Fruit fly (Drosophila melanogaster) whole organism, prepupa: ENCODE measurements around the gene Golgin104.

Source experiments
- CG11294 ChIP-seq: fragments of 200-800 bp; sonication (Bioruptor generic); IDR thresholded peaks from 2 replicates; pipeline ENCODE4 v1.3.6; 2022; ENCODE audit warnings: missing biosample characterization, missing genetic modification characterization
- CG11902 ChIP-seq: fragments of 200-800 bp; sonication (Bioruptor generic); optimal IDR thresholded peaks from 3 replicates; lab custom pipeline; 2016; ENCODE audit warnings: missing biosample characterization, missing genetic modification characterization
- CG15336 ChIP-seq: fragments of 200-800 bp; sonication (Bioruptor generic); IDR thresholded peaks from 2 replicates; pipeline ENCODE4 v1.3.6; 2022; ENCODE audit warnings: missing biosample characterization, missing genetic modification characterization
- CG31627 ChIP-seq: fragments of 200-800 bp; sonication (Bioruptor generic); optimal IDR thresholded peaks from 3 replicates; lab custom pipeline; 2016; ENCODE audit warnings: missing biosample characterization, missing genetic modification characterization
- CG3919 ChIP-seq: fragments of 200-800 bp; sonication (Bioruptor generic); optimal IDR thresholded peaks from 3 replicates; lab custom pipeline; 2016; ENCODE audit warnings: missing biosample characterization, missing genetic modification characterization
- CG4318 ChIP-seq: fragments of 200-800 bp; sonication (Bioruptor generic); optimal IDR thresholded peaks from 3 replicates; lab custom pipeline; 2017; ENCODE audit warnings: missing biosample characterization, mild to moderate bottlenecking, missing genetic modification characterization
- CG6792 ChIP-seq: fragments of 200-800 bp; sonication (Bioruptor generic); optimal IDR thresholded peaks from 3 replicates; lab custom pipeline; 2016; ENCODE audit warnings: missing biosample characterization, missing genetic modification characterization
- CG6808 ChIP-seq: fragments of 200-800 bp; sonication (Bioruptor generic); optimal IDR thresholded peaks from 3 replicates; lab custom pipeline; 2017; ENCODE audit warnings: missing biosample characterization, missing genetic modification characterization, mild to moderate bottlenecking, moderate library complexity, missing genetic modification reagents
- CG6854 ChIP-seq: fragments of 200-800 bp; sonication (Bioruptor generic); optimal IDR thresholded peaks from 2 replicates; lab custom pipeline; 2017; ENCODE audit warnings: missing biosample characterization, mild to moderate bottlenecking, missing genetic modification characterization
- CG8319 ChIP-seq: fragments of 200-800 bp; sonication (Bioruptor generic); optimal IDR thresholded peaks from 3 replicates; lab custom pipeline; 2016; ENCODE audit warnings: missing biosample characterization, missing genetic modification characterization
- CG9139 ChIP-seq: fragments of 200-800 bp; sonication (Bioruptor generic); optimal IDR thresholded peaks from 3 replicates; lab custom pipeline; 2017; ENCODE audit warnings: missing biosample characterization, mild to moderate bottlenecking, missing genetic modification characterization
- Eip75B ChIP-seq: fragments of 200-800 bp; sonication (Bioruptor generic); optimal IDR thresholded peaks from 3 replicates; lab custom pipeline; 2016; ENCODE audit warnings: missing biosample characterization, missing genetic modification characterization
- Eip78C ChIP-seq: fragments of 200-800 bp; sonication (Bioruptor generic); peaks from one replicate; lab custom pipeline; 2016; ENCODE audit warnings: missing biosample characterization, missing genetic modification characterization
- Ets21C ChIP-seq: fragments of 200-800 bp; sonication (Bioruptor generic); optimal IDR thresholded peaks from 3 replicates; lab custom pipeline; 2016; ENCODE audit warnings: missing biosample characterization, missing genetic modification characterization
- Ets96B ChIP-seq: fragments of 200-800 bp; optimal IDR thresholded peaks from 2 replicates; lab custom pipeline; 2019; ENCODE audit warnings: missing biosample characterization, mild to moderate bottlenecking, missing genetic modification characterization, moderate library complexity
- Gug ChIP-seq: fragments of 200-800 bp; sonication (Bioruptor generic); IDR thresholded peaks from 2 replicates; pipeline ENCODE4 v1.3.6; 2022; ENCODE audit warnings: missing biosample characterization, missing genetic modification characterization
- Hr38 ChIP-seq: sonication (Bioruptor generic); optimal IDR thresholded peaks from 2 replicates; lab custom pipeline; 2016; ENCODE audit warnings: missing biosample characterization, missing genetic modification characterization
- Hr39 ChIP-seq: fragments of 200-800 bp; sonication (Bioruptor generic); optimal IDR thresholded peaks from 2 replicates; lab custom pipeline; 2016; ENCODE audit warnings: missing biosample characterization, missing genetic modification characterization
- Lpt ChIP-seq: fragments of 200-800 bp; sonication (Bioruptor generic); optimal IDR thresholded peaks from 3 replicates; lab custom pipeline; 2016; ENCODE audit warnings: missing biosample characterization, missing genetic modification characterization
- Smox ChIP-seq: fragments of 200-800 bp; sonication (Bioruptor generic); optimal IDR thresholded peaks from 3 replicates; lab custom pipeline; 2016; ENCODE audit warnings: missing biosample characterization, missing genetic modification characterization
- Sox102F ChIP-seq: fragments of 200-800 bp; sonication (Bioruptor generic); optimal IDR thresholded peaks from 2 replicates; lab custom pipeline; 2016; ENCODE audit warnings: missing biosample characterization, mild to moderate bottlenecking, missing genetic modification characterization
- Sox15 ChIP-seq: fragments of 200-800 bp; sonication (Bioruptor generic); optimal IDR thresholded peaks from 3 replicates; lab custom pipeline; 2016; ENCODE audit warnings: missing biosample characterization, missing genetic modification characterization
- achi ChIP-seq: fragments of 200-800 bp; sonication (Bioruptor generic); optimal IDR thresholded peaks from 3 replicates; lab custom pipeline; 2016; ENCODE audit warnings: missing biosample characterization, missing genetic modification characterization
- cyc ChIP-seq: fragments of 200-800 bp; sonication (Bioruptor generic); optimal IDR thresholded peaks from 3 replicates; lab custom pipeline; 2016; ENCODE audit warnings: missing biosample characterization, missing genetic modification characterization
- dac ChIP-seq: fragments of 200-800 bp; sonication (Bioruptor generic); optimal IDR thresholded peaks from 2 replicates; lab custom pipeline; 2017; ENCODE audit warnings: missing biosample characterization, mild to moderate bottlenecking, missing genetic modification characterization
- dsx ChIP-seq: fragments of 200-800 bp; optimal IDR thresholded peaks from 3 replicates; lab custom pipeline; 2019; ENCODE audit warnings: missing biosample characterization, mild to moderate bottlenecking, missing genetic modification characterization, moderate library complexity; ENCODE audit not compliant: poor library complexity, severe bottlenecking
- eg ChIP-seq: fragments of 200-800 bp; sonication (Bioruptor generic); IDR thresholded peaks from 3 replicates; pipeline ENCODE4 v1.3.6; 2022; ENCODE audit warnings: missing biosample characterization, missing genetic modification characterization
- esn ChIP-seq: fragments of 200-800 bp; sonication (Bioruptor generic); optimal IDR thresholded peaks from 2 replicates; lab custom pipeline; 2016; ENCODE audit warnings: missing biosample characterization, mild to moderate bottlenecking, missing genetic modification characterization, moderate library complexity
- fd59A ChIP-seq: fragments of 200-800 bp; sonication (Bioruptor generic); optimal IDR thresholded peaks from 2 replicates; lab custom pipeline; 2017; ENCODE audit warnings: missing biosample characterization, mild to moderate bottlenecking, missing genetic modification characterization, missing genetic modification reagents
- fd85E ChIP-seq: fragments of 200-800 bp; sonication (Bioruptor generic); optimal IDR thresholded peaks from 3 replicates; lab custom pipeline; 2016; ENCODE audit warnings: missing biosample characterization, missing genetic modification characterization
- salr ChIP-seq, 2 experiments: fragments of 200-800 bp; sonication (Bioruptor generic); optimal IDR thresholded peaks; 3 replicates each; lab custom pipeline; 2016 to 2018; ENCODE audit warnings: missing biosample characterization in 2 of 2, missing genetic modification characterization in 2 of 2, mild to moderate bottlenecking in 1 of 2
- spab ChIP-seq: fragments of 200-800 bp; sonication (Bioruptor generic); optimal IDR thresholded peaks from 2 replicates; lab custom pipeline; 2017; ENCODE audit warnings: missing biosample characterization, mild to moderate bottlenecking, missing genetic modification characterization, missing genetic modification reagents
- ss ChIP-seq, 2 experiments: fragments of 200-800 bp; sonication (Bioruptor generic); optimal IDR thresholded peaks; 2 replicates in 1 of 2; 3 replicates in 1 of 2; lab custom pipeline; 2017 to 2018; ENCODE audit warnings: mild to moderate bottlenecking in 2 of 2, missing biosample characterization in 2 of 2, missing genetic modification characterization in 2 of 2, moderate library complexity in 1 of 2
- svp ChIP-seq: fragments of 200-800 bp; sonication (Bioruptor generic); peaks from one replicate; lab custom pipeline; 2016; ENCODE audit warnings: missing biosample characterization, missing genetic modification characterization
- topi ChIP-seq: fragments of 200-800 bp; sonication (Bioruptor generic); optimal IDR thresholded peaks from 3 replicates; lab custom pipeline; 2016; ENCODE audit warnings: missing biosample characterization, missing genetic modification characterization
- vri ChIP-seq: fragments of 200-800 bp; sonication (Bioruptor generic); optimal IDR thresholded peaks from 3 replicates; lab custom pipeline; 2016; ENCODE audit warnings: missing biosample characterization, mild to moderate bottlenecking, missing genetic modification characterization

Gene Golgin104

dm6 chr3L:16334876-16335275 lies 16.9 kb downstream of the Golgin104 start:
- TF ChIP-seq Eip78C (GFP tag; lab: Kevin White, UChicago) (peak; percentile 41), eg (GFP tag; lab: Robert Waterston, UW) (0 out of 3 replicates have a peak, but pooled peaks have one; percentile 32), vri (GFP tag; lab: Kevin White, UChicago) (no peak)
- TF ChIP-seq, all 60 proteins: peak for 2

dm6 chr3L:16333013-16333412 lies 18.7 kb downstream of the Golgin104 start, which contains the start of gene CG13056:
Gene CG13056 (plus strand): TSS chr3L:16333313.
- TF ChIP-seq fd59A (GFP tag; lab: Kevin White, UChicago) (no peak), Ets21C (GFP tag; lab: Kevin White, UChicago) (no peak), CG6792 (GFP tag; lab: Kevin White, UChicago) (no peak), Smox (GFP tag; lab: Kevin White, UChicago) (no peak), CG4318 (GFP tag; lab: Kevin White, UChicago) (no peak)

- TF ChIP-seq eg (GFP tag; lab: Robert Waterston, UW) (no peak), spab (GFP tag; lab: Kevin White, UChicago) (no peak), fd85E (GFP tag; lab: Kevin White, UChicago) (no peak), dsx (GFP tag; lab: Kevin White, UChicago) (no peak), svp (GFP tag; lab: Kevin White, UChicago) (no peak), Smox (GFP tag; lab: Kevin White, UChicago) (no peak), dac (no peak), Sox102F (GFP tag; lab: Kevin White, UChicago) (no peak), Eip78C (GFP tag; lab: Kevin White, UChicago) (no peak), Gug (GFP tag; lab: Robert Waterston, UW) (no peak), CG6792 (GFP tag; lab: Kevin White, UChicago) (no peak), topi (no peak)
Measured at dm6 chr3L:16331633-16332032, 20.1 kb downstream of the Golgin104 start, which contains the start of gene retinin. Gene retinin (plus strand): TSS chr3L:16331933.

- TF ChIP-seq ss (GFP tag; optimal IDR thresholded peaks at IDR 0.05; lab: Kevin White, UChicago) (no peak), Sox102F (GFP tag; lab: Kevin White, UChicago) (no peak), cyc (GFP tag; lab: Kevin White, UChicago) (no peak), Sox15 (GFP tag; lab: Kevin White, UChicago) (no peak), CG4318 (GFP tag; lab: Kevin White, UChicago) (no peak), Lpt (GFP tag; lab: Kevin White, UChicago) (no peak), Gug (GFP tag; lab: Robert Waterston, UW) (no peak), CG6854 (GFP tag; lab: Kevin White, UChicago) (no peak)
Measured at dm6 chr3L:16330740-16331139, 21.0 kb downstream of the Golgin104 start, which contains the start of gene CG33060. Gene CG33060 (plus strand): TSS chr3L:16331040.

- TF ChIP-seq CG31627 (GFP tag; lab: Kevin White, UChicago): no peak
- no peak for TF ChIP-seq CG9139 (GFP tag; lab: Kevin White, UChicago)
- no peak for TF ChIP-seq CG11294 (GFP tag; lab: Robert Waterston, UW)
- no peak for TF ChIP-seq dac
- no peak for TF ChIP-seq CG8319 (GFP tag; lab: Kevin White, UChicago)
- TF ChIP-seq esn: no peak
- TF ChIP-seq Hr38 (GFP tag; lab: Kevin White, UChicago): no peak
- no peak for TF ChIP-seq CG6808 (GFP tag; lab: Kevin White, UChicago)
- no peak for TF ChIP-seq topi
- TF ChIP-seq svp (GFP tag; lab: Kevin White, UChicago): no peak
- no peak for TF ChIP-seq Gug (GFP tag; lab: Robert Waterston, UW)
- TF ChIP-seq Ets21C (GFP tag; lab: Kevin White, UChicago): no peak
Measured at dm6 chr3L:16329495-16329894, 22.3 kb downstream of the Golgin104 start, which contains the start of gene CG33061. Gene CG33061 (plus strand): TSS chr3L:16329795.

- peak; percentile 23; the same call in 1 of the 3 replicates for TF ChIP-seq eg (GFP tag; lab: Robert Waterston, UW)
- no peak for TF ChIP-seq Sox102F (GFP tag; lab: Kevin White, UChicago)
- no peak for TF ChIP-seq esn
- TF ChIP-seq CG4318 (GFP tag; lab: Kevin White, UChicago): peak; percentile 78
- TF ChIP-seq topi: no peak
- no peak for TF ChIP-seq fd85E (GFP tag; lab: Kevin White, UChicago)
- TF ChIP-seq CG8319 (GFP tag; lab: Kevin White, UChicago): no peak
- no peak for TF ChIP-seq CG11902
- TF ChIP-seq CG15336: peak; percentile 93
- TF ChIP-seq achi (GFP tag; lab: Kevin White, UChicago): peak; percentile 61
- peak; percentile 44 for TF ChIP-seq CG3919
- peak; percentile 42 to 64 for TF ChIP-seq salr (GFP tag; optimal IDR thresholded peaks at IDR 0.05; lab: Kevin White, UChicago)
- no peak for TF ChIP-seq Hr39 (GFP tag; lab: Kevin White, UChicago)
- no peak for TF ChIP-seq Eip75B (GFP tag; lab: Kevin White, UChicago)
- TF ChIP-seq Ets96B (tag; lab: Kevin White, UChicago): peak; percentile 71
- no peak for TF ChIP-seq svp (GFP tag; lab: Kevin White, UChicago)
- TF ChIP-seq Ets21C (GFP tag; lab: Kevin White, UChicago): no peak
- TF ChIP-seq ss (GFP tag; optimal IDR thresholded peaks at IDR 0.05; lab: Kevin White, UChicago): no peak
- peak; percentile 21 for TF ChIP-seq CG6792 (GFP tag; lab: Kevin White, UChicago)
Measured at dm6 chr3L:16328207-16328891, 23.4 kb downstream of the Golgin104 start, which contains the start of gene CG13058. Gene CG13058 (plus strand): TSS chr3L:16328841.
